Fruit fly (Drosophila melanogaster): Measurements from ENCODE around the gene CG18749.

dm6 chr3R:8207276-8207654 is 36.6 kb upstream of the CG18749 start:
- TF ChIP-seq CG8478 (optimal IDR thresholded peaks at IDR 0.05) (no peak), CTCF (optimal IDR thresholded peaks at IDR 0.05) (no peak)
